Fruit fly (Drosophila melanogaster) whole organism, embryonic: ENCODE results near the gene CG42852.

Experiments used
- Awh ChIP-seq: fragments of 200-800 bp; sonication (Bioruptor generic); IDR thresholded peaks from 2 replicates; pipeline ENCODE4, ENCODE4 v1.3.6; 2022; ENCODE audit warnings: missing biosample characterization, missing genetic modification characterization
- CG11085 ChIP-seq: fragments of 200-800 bp; sonication (Bioruptor generic); IDR thresholded peaks from 2 replicates; pipeline ENCODE4 v1.3.6; 2022; ENCODE audit warnings: missing biosample characterization, missing genetic modification characterization
- CG11456 ChIP-seq: fragments of 200-800 bp; sonication (Bioruptor generic); IDR thresholded peaks from 3 replicates; pipeline ENCODE4 v1.3.6; 2022; ENCODE audit warnings: missing biosample characterization, missing genetic modification characterization
- CG11723 ChIP-seq: fragments of 200-800 bp; sonication (Bioruptor generic); optimal IDR thresholded peaks from 2 replicates; lab custom pipeline; 2017; ENCODE audit warnings: missing biosample characterization, mild to moderate bottlenecking, missing genetic modification characterization
- CG13296 ChIP-seq: fragments of 200-800 bp; sonication (Bioruptor generic); optimal IDR thresholded peaks from 3 replicates; lab custom pipeline; 2018; ENCODE audit warnings: missing biosample characterization, mild to moderate bottlenecking, missing genetic modification characterization
- CG13775 ChIP-seq: fragments of 200-800 bp; sonication (Bioruptor generic); optimal IDR thresholded peaks from 3 replicates; lab custom pipeline; 2017; ENCODE audit warnings: missing biosample characterization, mild to moderate bottlenecking, missing genetic modification characterization
- CG14014 ChIP-seq: fragments of 200-800 bp; sonication (Bioruptor generic); IDR thresholded peaks from 2 replicates; pipeline ENCODE4 v1.3.6; 2022; ENCODE audit warnings: missing biosample characterization, missing genetic modification characterization
- CG16779 ChIP-seq: fragments of 200-800 bp; sonication (Bioruptor generic); IDR thresholded peaks from 2 replicates; pipeline ENCODE4 v1.3.6; 2022; ENCODE audit warnings: missing biosample characterization, missing genetic modification characterization
- CG16863 ChIP-seq: fragments of 200-800 bp; sonication (Bioruptor generic); optimal IDR thresholded peaks from 3 replicates; lab custom pipeline; 2016; ENCODE audit warnings: missing biosample characterization, missing genetic modification characterization
- CG17359 ChIP-seq: fragments of 200-800 bp; sonication (Bioruptor generic); optimal IDR thresholded peaks from 3 replicates; lab custom pipeline; 2018; ENCODE audit warnings: missing biosample characterization, mild to moderate bottlenecking, missing genetic modification characterization, moderate library complexity
- CG17385 ChIP-seq: fragments of 200-800 bp; sonication (Bioruptor generic); optimal IDR thresholded peaks from 3 replicates; lab custom pipeline; 2018; ENCODE audit warnings: missing biosample characterization, mild to moderate bottlenecking, missing genetic modification characterization
- CG1832 ChIP-seq: fragments of 200-800 bp; sonication (Bioruptor generic); optimal IDR thresholded peaks from 2 replicates; lab custom pipeline; 2017; ENCODE audit warnings: missing biosample characterization, mild to moderate bottlenecking, missing genetic modification characterization, inconsistent platforms
- CG30403 ChIP-seq: fragments of 200-800 bp; sonication (Bioruptor generic); optimal IDR thresholded peaks from 3 replicates; lab custom pipeline; 2016; ENCODE audit warnings: missing biosample characterization, missing genetic modification characterization
- CG31224 ChIP-seq: fragments of 200-800 bp; sonication (Bioruptor generic); IDR thresholded peaks from 2 replicates; pipeline ENCODE4 v1.3.6; 2022; ENCODE audit warnings: missing biosample characterization, missing genetic modification characterization
- CG34224 ChIP-seq: fragments of 200-800 bp; sonication (Bioruptor generic); IDR thresholded peaks from 3 replicates; pipeline ENCODE4 v1.3.6; 2022; ENCODE audit warnings: missing biosample characterization, missing genetic modification characterization; ENCODE audit not compliant: partially characterized antibody
- CG34422 ChIP-seq: fragments of 200-800 bp; sonication (Bioruptor generic); IDR thresholded peaks from 3 replicates; pipeline ENCODE4 v1.3.6; 2022; ENCODE audit warnings: missing biosample characterization, missing genetic modification characterization
- CG43689 ChIP-seq: fragments of 200-800 bp; sonication (Bioruptor generic); IDR thresholded peaks from 2 replicates; pipeline ENCODE4 v1.3.6; 2022; ENCODE audit warnings: missing biosample characterization, missing genetic modification characterization
- CG7357 ChIP-seq: fragments of 200-800 bp; sonication (Bioruptor generic); IDR thresholded peaks from 3 replicates; pipeline ENCODE4 v1.3.6; 2022; ENCODE audit warnings: missing biosample characterization, missing genetic modification characterization
- CG8924 ChIP-seq: fragments of 200-800 bp; optimal IDR thresholded peaks from 3 replicates; lab custom pipeline; 2019; ENCODE audit warnings: missing biosample characterization, mild to moderate bottlenecking, missing genetic modification characterization, moderate library complexity
- CG9932 ChIP-seq: fragments of 200-800 bp; sonication (Bioruptor generic); IDR thresholded peaks from 2 replicates; pipeline ENCODE4 v1.3.6; 2022; ENCODE audit warnings: missing biosample characterization, missing genetic modification characterization
- D ChIP-seq, 2 experiments: fragments of 200-800 bp in 1 of 2; fragments of >200 bp in 1 of 2; sonication (Bioruptor generic) in 1 of 2; optimal IDR thresholded peaks; 2 replicates in 1 of 2; 3 replicates in 1 of 2; lab custom pipeline; 2017; ENCODE audit warnings: mild to moderate bottlenecking in 1 of 2, missing biosample characterization in 1 of 2, missing genetic modification characterization in 1 of 2, missing genetic modification reagents in 1 of 2
- Dbx ChIP-seq: fragments of 200-800 bp; sonication (Bioruptor generic); IDR thresholded peaks from 3 replicates; pipeline ENCODE4 v1.3.6; 2022; ENCODE audit warnings: missing biosample characterization, missing genetic modification characterization
- Deaf1 ChIP-seq: fragments of 200-800 bp; optimal IDR thresholded peaks from 3 replicates; lab custom pipeline; 2019; ENCODE audit warnings: missing biosample characterization, mild to moderate bottlenecking, missing genetic modification characterization, moderate library complexity
- HHEX ChIP-seq: fragments of 200-800 bp; sonication (Bioruptor generic); optimal IDR thresholded peaks from 3 replicates; lab custom pipeline; 2017; ENCODE audit warnings: missing biosample characterization, mild to moderate bottlenecking, missing genetic modification characterization, missing genetic modification reagents
- Hey ChIP-seq: fragments of 200-800 bp; sonication (Bioruptor generic); optimal IDR thresholded peaks from 3 replicates; lab custom pipeline; 2018; ENCODE audit warnings: missing biosample characterization, mild to moderate bottlenecking, missing genetic modification characterization
- Hmr ChIP-seq: fragments of 200-800 bp; sonication (Bioruptor generic); optimal IDR thresholded peaks from 3 replicates; lab custom pipeline; 2017; ENCODE audit warnings: mild to moderate bottlenecking, missing biosample characterization, missing genetic modification reagents, missing genetic modification characterization
- Lpt ChIP-seq: fragments of >200 bp; optimal IDR thresholded peaks from 2 replicates; lab custom pipeline; 2018; ENCODE audit warnings: missing biosample characterization, missing genetic modification characterization
- NFAT ChIP-seq: fragments of 200-800 bp; sonication (Bioruptor generic); IDR thresholded peaks from 2 replicates; pipeline ENCODE4 v1.3.6; 2022; ENCODE audit warnings: missing biosample characterization, missing genetic modification characterization
- Rfx ChIP-seq: fragments of 200-800 bp; sonication (Bioruptor generic); IDR thresholded peaks from 2 replicates; pipeline ENCODE4 v1.3.6; 2022; ENCODE audit warnings: missing biosample characterization, missing genetic modification characterization
- Scr ChIP-seq: fragments of 200-800 bp; sonication (Bioruptor generic); IDR thresholded peaks from 2 replicates; pipeline ENCODE4 v1.3.6; 2022; ENCODE audit warnings: missing biosample characterization, missing genetic modification characterization; ENCODE audit not compliant: partially characterized antibody
- Taf1 ChIP-seq: fragments of 200-800 bp; sonication (Bioruptor generic); IDR thresholded peaks from 2 replicates; pipeline ENCODE4 v1.3.6; 2022; ENCODE audit warnings: missing biosample characterization, missing genetic modification characterization
- al ChIP-seq: fragments of 200-800 bp; sonication (Bioruptor generic); IDR thresholded peaks from 2 replicates; pipeline ENCODE4 v1.3.6; 2022; ENCODE audit warnings: missing biosample characterization, missing genetic modification characterization
- bowl ChIP-seq: fragments of 200-800 bp; sonication (Bioruptor generic); IDR thresholded peaks from 2 replicates; pipeline ENCODE4 v1.3.6; 2022; ENCODE audit warnings: missing biosample characterization, missing genetic modification characterization
- chif ChIP-seq, 2 experiments: fragments of 200-800 bp; sonication (Bioruptor generic); optimal IDR thresholded peaks; 3 replicates each; lab custom pipeline; 2016; ENCODE audit warnings: missing biosample characterization in 2 of 2, missing genetic modification characterization in 2 of 2
- chinmo ChIP-seq: fragments of 200-800 bp; sonication (Bioruptor generic); IDR thresholded peaks from 4 replicates; pipeline ENCODE4 v1.3.6; 2022; ENCODE audit warnings: missing biosample characterization, missing genetic modification characterization; ENCODE audit not compliant: partially characterized antibody
- disco-r ChIP-seq: fragments of 200-800 bp; sonication (Bioruptor generic); optimal IDR thresholded peaks from 2 replicates; lab custom pipeline; 2016; ENCODE audit warnings: missing biosample characterization, missing genetic modification characterization
- dpn ChIP-seq, 2 experiments: fragments of 200-800 bp; sonication (Bioruptor generic); optimal IDR thresholded peaks; 3 replicates each; lab custom pipeline; 2016; ENCODE audit warnings: missing biosample characterization in 2 of 2, missing genetic modification characterization in 2 of 2
- esg ChIP-seq: fragments of 200-800 bp; sonication (Bioruptor generic); conservative IDR thresholded peaks from 2 replicates; pipeline ENCODE4 v1.3.6; 2022; ENCODE audit warnings: missing biosample characterization, missing genetic modification characterization
- eyg ChIP-seq: fragments of 200-800 bp; sonication (Bioruptor generic); optimal IDR thresholded peaks from 3 replicates; lab custom pipeline; 2016; ENCODE audit warnings: missing biosample characterization, missing genetic modification characterization
- gcm2 ChIP-seq: fragments of 200-800 bp; sonication (Bioruptor generic); optimal IDR thresholded peaks from 2 replicates; lab custom pipeline; 2016; ENCODE audit warnings: missing biosample characterization, missing genetic modification characterization
- gt ChIP-seq: fragments of 200-800 bp; sonication (Bioruptor generic); IDR thresholded peaks from 2 replicates; pipeline ENCODE4 v1.3.6; 2022; ENCODE audit warnings: missing biosample characterization, missing genetic modification characterization
- ken ChIP-seq: fragments of 200-800 bp; sonication (Bioruptor generic); IDR thresholded peaks from 3 replicates; pipeline ENCODE4 v1.3.6; 2022; ENCODE audit warnings: missing biosample characterization, missing genetic modification characterization
- lola ChIP-seq, 3 experiments: fragments of >200 bp in 2 of 3; fragments of 200-800 bp in 1 of 3; sonication (Bioruptor generic) in 1 of 3; optimal IDR thresholded peaks; 2 replicates each; lab custom pipeline; 2017 to 2019; ENCODE audit warnings: missing biosample characterization in 3 of 3, missing genetic modification characterization in 3 of 3, mild to moderate bottlenecking in 1 of 3, moderate library complexity in 1 of 3
- sisA ChIP-seq: fragments of 200-800 bp; sonication (Bioruptor generic); IDR thresholded peaks from 2 replicates; pipeline ENCODE4 v1.3.6; 2022; ENCODE audit warnings: missing biosample characterization, missing genetic modification characterization
- so ChIP-seq: fragments of 200-800 bp; sonication (Bioruptor generic); IDR thresholded peaks from 3 replicates; pipeline ENCODE4 v1.3.6; 2022; ENCODE audit warnings: missing biosample characterization, missing genetic modification characterization
- ssp ChIP-seq: fragments of 200-800 bp; sonication (Bioruptor generic); IDR thresholded peaks from 2 replicates; pipeline ENCODE4 v1.3.6; 2022; ENCODE audit warnings: missing biosample characterization, missing genetic modification characterization
- unc-4 ChIP-seq: fragments of 200-800 bp; sonication (Bioruptor generic); IDR thresholded peaks from 2 replicates; pipeline ENCODE4 v1.3.6; 2022; ENCODE audit warnings: missing biosample characterization, missing genetic modification characterization; ENCODE audit not compliant: partially characterized antibody
- zfh1 ChIP-seq: fragments of 200-800 bp; sonication (Bioruptor generic); IDR thresholded peaks from 3 replicates; pipeline ENCODE4 v1.3.6; 2022; ENCODE audit warnings: missing biosample characterization, missing genetic modification characterization

The CG42852 gene

DNA sequence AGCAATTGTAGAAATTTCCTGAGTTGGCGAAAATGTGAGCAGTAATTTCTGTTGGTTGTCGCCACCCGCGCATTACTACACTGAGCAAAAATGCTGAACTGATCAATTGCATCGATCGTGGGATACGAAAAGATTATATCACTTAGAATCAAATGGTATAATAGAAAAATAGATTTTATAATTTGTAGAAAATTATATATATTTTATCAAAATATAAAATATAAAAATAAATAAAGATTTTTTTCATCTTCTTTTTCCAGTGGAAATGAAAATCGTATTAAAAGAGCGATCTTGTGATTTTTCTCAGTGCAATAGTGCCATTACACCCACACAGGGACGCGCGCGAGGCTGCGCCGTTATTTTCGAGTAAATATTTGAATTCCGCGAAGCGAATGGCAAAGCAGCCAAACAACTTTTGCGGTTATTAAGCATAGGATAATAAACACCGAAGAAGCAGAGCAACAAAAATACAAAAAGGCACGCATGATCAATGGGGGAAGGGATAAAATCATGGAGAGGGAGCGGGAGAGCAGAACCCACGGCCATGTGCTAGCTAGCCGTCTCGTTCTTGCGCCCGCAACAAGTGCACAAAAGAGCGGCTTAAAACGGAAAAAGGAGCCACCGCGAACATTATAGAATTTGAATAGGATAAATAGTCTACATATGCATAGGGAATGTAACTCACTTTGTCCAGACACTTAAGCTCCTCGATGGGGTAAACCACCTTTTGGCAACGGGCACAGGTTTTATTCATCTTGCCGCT lies 44.9 kb upstream of the CG42852 start (continued):
- TF ChIP-seq D (optimal IDR thresholded peaks at IDR 0.05; lab: Kevin White, UChicago) = no peak
- TF ChIP-seq D (GFP tag; optimal IDR thresholded peaks at IDR 0.05; lab: Kevin White, UChicago) = peak; percentile 26
- no peak for TF ChIP-seq CG11723 (GFP tag; lab: Kevin White, UChicago)
- peak; percentile 60 for TF ChIP-seq Hmr (GFP tag; lab: Kevin White, UChicago)
- TF ChIP-seq so (GFP tag; lab: Robert Waterston, UW) = 0 out of 3 replicates have a peak, but pooled peaks have one; percentile 39
- TF ChIP-seq CG11085 (GFP tag; lab: Robert Waterston, UW) = 0 out of 2 replicates have a peak, but pooled peaks have one; percentile 18
- peak; percentile 75; the same call in 2 of the 3 replicates for TF ChIP-seq Dbx (GFP tag; lab: Robert Waterston, UW)
- TF ChIP-seq dpn (GFP tag; optimal IDR thresholded peaks at IDR 0.05; lab: Kevin White, UChicago) = peak in 1 of 2 experiments; percentile 24
- 0 out of 2 replicates have a peak, but pooled peaks have one; percentile 41 for TF ChIP-seq al
- peak; percentile 67 for TF ChIP-seq Rfx (GFP tag; lab: Robert Waterston, UW)
- TF ChIP-seq CG34224 (GFP tag; lab: Robert Waterston, UW) = no peak
- 0 out of 4 replicates have a peak, but pooled peaks have one; percentile 46 for TF ChIP-seq chinmo (GFP tag; lab: Robert Waterston, UW)
- peak in 1 of 3 experiments; percentile 12 for TF ChIP-seq lola (GFP tag; optimal IDR thresholded peaks at IDR 0.05; lab: Kevin White, UChicago)
- TF ChIP-seq CG13296 (GFP tag; lab: Kevin White, UChicago) = peak; percentile 6
- TF ChIP-seq CG8924 = peak; percentile 68
- peak; percentile 54; the same call in 2 of the 3 replicates for TF ChIP-seq CG7357 (GFP tag; lab: Robert Waterston, UW)
- TF ChIP-seq CG17359 (tag; lab: Kevin White, UChicago) = peak; percentile 66
- TF ChIP-seq Hey (tag; lab: Kevin White, UChicago) = no peak
- TF ChIP-seq Lpt (GFP tag; lab: Kevin White, UChicago) = no peak
- no peak for TF ChIP-seq disco-r
- TF ChIP-seq CG11456 = peak; percentile 78; the same call in 1 of the 3 replicates
- no peak for TF ChIP-seq gcm2 (GFP tag; lab: Kevin White, UChicago)
- TF ChIP-seq CG34422 (GFP tag; lab: Robert Waterston, UW) = 0 out of 3 replicates have a peak, but pooled peaks have one; percentile 10
- TF ChIP-seq NFAT = 0 out of 2 replicates have a peak, but pooled peaks have one; percentile 25
- no peak for TF ChIP-seq CG43689
- no peak for TF ChIP-seq Scr (GFP tag; lab: Robert Waterston, UW)
- TF ChIP-seq Deaf1 = peak; percentile 27
- no peak for TF ChIP-seq chif (GFP tag; optimal IDR thresholded peaks at IDR 0.05; lab: Kevin White, UChicago)
- no peak for TF ChIP-seq gt
- TF ChIP-seq CG31224 (GFP tag; lab: Robert Waterston, UW) = 0 out of 2 replicates have a peak, but pooled peaks have one; percentile 8
- 0 out of 3 replicates have a peak, but pooled peaks have one; percentile 32 for TF ChIP-seq zfh1 (GFP tag; lab: Robert Waterston, UW)
- TF ChIP-seq CG17385 (GFP tag; lab: Kevin White, UChicago) = peak; percentile 50
- peak; percentile 38; the same call in 1 of the 2 replicates for TF ChIP-seq CG14014 (GFP tag; lab: Robert Waterston, UW)
- 0 out of 3 replicates have a peak, but pooled peaks have one; percentile 32 for TF ChIP-seq ken (GFP tag; lab: Robert Waterston, UW)
- peak; percentile 22; the same call in 1 of the 2 replicates for TF ChIP-seq esg (GFP tag; lab: Robert Waterston, UW)
- no peak for TF ChIP-seq CG16779
- peak; percentile 22; the same call in 1 of the 2 replicates for TF ChIP-seq CG9932 (GFP tag; lab: Robert Waterston, UW)
- no peak; the same call in 1 of the 2 replicates for TF ChIP-seq sisA
- peak; percentile 42 for TF ChIP-seq CG30403
- TF ChIP-seq CG13775 = peak; percentile 28
- no peak for TF ChIP-seq bowl (GFP tag; lab: Robert Waterston, UW)
- 0 out of 2 replicates have a peak, but pooled peaks have one; percentile 42 for TF ChIP-seq Awh
- peak; percentile 75 for TF ChIP-seq CG1832
- TF ChIP-seq eyg (GFP tag; lab: Kevin White, UChicago) = no peak
- TF ChIP-seq CG16863 (GFP tag; lab: Kevin White, UChicago) = no peak
- TF ChIP-seq HHEX (GFP tag; lab: Kevin White, UChicago) = peak; percentile 31
- peak; percentile 9; the same call in 1 of the 2 replicates for TF ChIP-seq Taf1
- TF ChIP-seq unc-4 (GFP tag; lab: Robert Waterston, UW) = no peak
- TF ChIP-seq ssp = no peak
